Worm (Caenorhabditis elegans) whole organism, L1 larva: ENCODE results near the gene str-38.

Source experiments
- C16A3.4 ChIP-seq: fragments of 150-350 bp; optimal IDR thresholded peaks from 2 replicates; lab custom pipeline; 2014; ENCODE audit warnings: missing biosample characterization, missing genetic modification characterization
- C34B4.2 ChIP-seq: sonication (generic microtip); optimal IDR thresholded peaks from 2 replicates; lab custom pipeline; 2017; ENCODE audit warnings: mild to moderate bottlenecking, missing genetic modification characterization, missing compliant biosample characterization
- aha-1 ChIP-seq: fragments of 150-350 bp; optimal IDR thresholded peaks from 2 replicates; lab custom pipeline; 2014; ENCODE audit warnings: missing biosample characterization, missing genetic modification characterization
- alr-1 ChIP-seq: fragments of 200-800 bp; sonication (Bioruptor generic); optimal IDR thresholded peaks from 2 replicates; lab custom pipeline; 2018; ENCODE audit warnings: borderline replicate concordance, mild to moderate bottlenecking, missing genetic modification characterization, missing compliant biosample characterization
- ama-1 ChIP-seq: fragments of 150-350 bp; optimal IDR thresholded peaks from 2 replicates; lab custom pipeline; 2014
- blmp-1 ChIP-seq: fragments of 150-350 bp; optimal IDR thresholded peaks from 2 replicates; lab custom pipeline; 2014; ENCODE audit warnings: missing biosample characterization, missing genetic modification characterization
- ceh-63 ChIP-seq: fragments of 200-800 bp; sonication (Bioruptor generic); optimal IDR thresholded peaks from 2 replicates; lab custom pipeline; 2018; ENCODE audit warnings: mild to moderate bottlenecking, missing genetic modification characterization, missing compliant biosample characterization
- ceh-8 ChIP-seq: fragments of 200-800 bp; sonication (Bioruptor generic); optimal IDR thresholded peaks from 2 replicates; lab custom pipeline; 2018; ENCODE audit warnings: mild to moderate bottlenecking, missing genetic modification characterization, moderate library complexity, missing compliant biosample characterization
- ceh-88 ChIP-seq: fragments of 200-800 bp; sonication (Bioruptor generic); IDR thresholded peaks from 2 replicates; pipeline ENCODE4 v1.3.6; 2022; ENCODE audit warnings: missing genetic modification characterization, missing compliant biosample characterization
- ceh-90 ChIP-seq: sonication (generic microtip); optimal IDR thresholded peaks from 2 replicates; lab custom pipeline; 2016; ENCODE audit warnings: missing genetic modification characterization, missing compliant biosample characterization
- ces-1 ChIP-seq: fragments of 150-350 bp; optimal IDR thresholded peaks from 2 replicates; lab custom pipeline; 2014; ENCODE audit warnings: missing biosample characterization, missing genetic modification reagents, missing genetic modification characterization
- efl-1 ChIP-seq, 4 experiments: fragments of 150-350 bp; optimal IDR thresholded peaks in 3 of 4; peaks in 1 of 4; 1 replicate in 1 of 4; 2 replicates in 3 of 4; lab custom pipeline; 2014; ENCODE audit warnings: missing biosample characterization in 2 of 4, missing genetic modification characterization in 2 of 4, missing genetic modification reagents in 2 of 4
- efl-3 ChIP-seq: fragments of 200-800 bp; sonication (Bioruptor generic); optimal IDR thresholded peaks from 2 replicates; lab custom pipeline; 2018; ENCODE audit warnings: mild to moderate bottlenecking, missing genetic modification characterization, missing compliant biosample characterization
- egl-13 ChIP-seq: sonication (generic microtip); optimal IDR thresholded peaks from 2 replicates; lab custom pipeline; 2016; ENCODE audit warnings: missing genotype, missing genetic modification reagents, missing genetic modification characterization, missing compliant biosample characterization
- ets-5 ChIP-seq: fragments of 200-800 bp; sonication (Bioruptor generic); IDR thresholded peaks from 2 replicates; pipeline ENCODE4 v1.3.6; 2022; ENCODE audit warnings: missing genetic modification characterization, missing compliant biosample characterization
- fkh-4 ChIP-seq: sonication (generic microtip); optimal IDR thresholded peaks from 2 replicates; lab custom pipeline; 2016; ENCODE audit warnings: missing compliant biosample characterization, missing genetic modification characterization, borderline replicate concordance
- fkh-8 ChIP-seq: sonication (generic microtip); optimal IDR thresholded peaks from 2 replicates; lab custom pipeline; 2016; ENCODE audit warnings: mild to moderate bottlenecking, missing genetic modification characterization, missing compliant biosample characterization
- fos-1 ChIP-seq: fragments of 150-350 bp; optimal IDR thresholded peaks from 2 replicates; lab custom pipeline; 2014; ENCODE audit warnings: missing biosample characterization, missing genetic modification characterization
- hlh-17 ChIP-seq: fragments of 200-800 bp; sonication (Bioruptor generic); optimal IDR thresholded peaks from 2 replicates; lab custom pipeline; 2018; ENCODE audit warnings: missing genetic modification characterization, mild to moderate bottlenecking, missing compliant biosample characterization, moderate library complexity, borderline replicate concordance
- hpl-2 ChIP-seq: fragments of 150-350 bp; optimal IDR thresholded peaks from 2 replicates; lab custom pipeline; 2014; ENCODE audit warnings: missing biosample characterization, missing genetic modification reagents, missing genetic modification characterization
- irx-1 ChIP-seq: sonication (generic microtip); optimal IDR thresholded peaks from 2 replicates; lab custom pipeline; 2016; ENCODE audit warnings: missing genetic modification characterization, missing compliant biosample characterization
- jun-1 ChIP-seq: fragments of 150-350 bp; optimal IDR thresholded peaks from 2 replicates; lab custom pipeline; 2014; ENCODE audit warnings: missing biosample characterization, missing genetic modification reagents, missing genetic modification characterization
- lin-35 ChIP-seq, 2 experiments: fragments of 150-350 bp; optimal IDR thresholded peaks; 2 replicates each; lab custom pipeline; 2014; ENCODE audit warnings: missing biosample characterization in 2 of 2, missing genetic modification characterization in 2 of 2, missing genetic modification reagents in 2 of 2
- lin-39 ChIP-seq: fragments of 150-350 bp; optimal IDR thresholded peaks from 2 replicates; lab custom pipeline; 2014; ENCODE audit warnings: missing biosample characterization, missing genetic modification reagents, missing genetic modification characterization
- mdl-1 ChIP-seq, 2 experiments: fragments of 150-350 bp; optimal IDR thresholded peaks; 2 replicates each; lab custom pipeline; 2014 to 2017; ENCODE audit warnings: missing biosample characterization in 2 of 2, missing genetic modification characterization in 2 of 2, inconsistent platforms in 1 of 2
- mep-1 ChIP-seq: fragments of 150-350 bp; optimal IDR thresholded peaks from 2 replicates; lab custom pipeline; 2014; ENCODE audit warnings: missing biosample characterization, missing genetic modification characterization
- nhr-12 ChIP-seq: sonication (generic microtip); optimal IDR thresholded peaks from 2 replicates; lab custom pipeline; 2017; ENCODE audit warnings: missing biosample characterization, missing genetic modification characterization
- nhr-47 ChIP-seq: sonication (generic microtip); optimal IDR thresholded peaks from 2 replicates; lab custom pipeline; 2016; ENCODE audit warnings: mild to moderate bottlenecking, missing genetic modification characterization, moderate library complexity, missing compliant biosample characterization
- nhr-71 ChIP-seq: sonication (generic microtip); optimal IDR thresholded peaks from 2 replicates; lab custom pipeline; 2016; ENCODE audit warnings: mild to moderate bottlenecking, missing genetic modification characterization, moderate library complexity, missing compliant biosample characterization
- nhr-77 ChIP-seq: fragments of 150-350 bp; optimal IDR thresholded peaks from 2 replicates; lab custom pipeline; 2014; ENCODE audit warnings: missing biosample characterization, missing genetic modification characterization
- nhr-84 ChIP-seq: sonication (generic microtip); optimal IDR thresholded peaks from 2 replicates; lab custom pipeline; 2017; ENCODE audit warnings: missing biosample characterization, missing genetic modification characterization
- nhr-85 ChIP-seq: sonication (generic microtip); peaks from one replicate; lab custom pipeline; 2016; ENCODE audit warnings: missing genetic modification characterization, inconsistent platforms, missing compliant biosample characterization
- pag-3 ChIP-seq: sonication (generic microtip); optimal IDR thresholded peaks from 2 replicates; lab custom pipeline; 2017; ENCODE audit warnings: missing genetic modification characterization, mild to moderate bottlenecking, missing compliant biosample characterization, antibody characterized with exemption, borderline replicate concordance; ENCODE audit not compliant: insufficient read depth
- snpc-4 ChIP-seq: fragments of 150-350 bp; optimal IDR thresholded peaks from 2 replicates; lab custom pipeline; 2014; ENCODE audit warnings: missing biosample characterization, missing genetic modification characterization
- sox-4 ChIP-seq: sonication (generic microtip); optimal IDR thresholded peaks from 2 replicates; lab custom pipeline; 2016; ENCODE audit warnings: missing genetic modification characterization, missing compliant biosample characterization
- sptf-1 ChIP-seq: fragments of 150-350 bp; optimal IDR thresholded peaks from 2 replicates; lab custom pipeline; 2014; ENCODE audit warnings: missing biosample characterization, missing genetic modification characterization
- sup-37 ChIP-seq: fragments of 200-800 bp; sonication (Bioruptor generic); optimal IDR thresholded peaks from 2 replicates; lab custom pipeline; 2018; ENCODE audit warnings: mild to moderate bottlenecking, missing genetic modification characterization, missing compliant biosample characterization
- tlp-1 ChIP-seq: fragments of 150-350 bp; optimal IDR thresholded peaks from 2 replicates; lab custom pipeline; 2014; ENCODE audit warnings: missing biosample characterization, missing genetic modification characterization
- unc-30 ChIP-seq: sonication (generic microtip); optimal IDR thresholded peaks from 2 replicates; lab custom pipeline; 2017; ENCODE audit warnings: missing biosample characterization, missing genetic modification characterization
- unc-86 ChIP-seq: sonication (generic microtip); optimal IDR thresholded peaks from 2 replicates; lab custom pipeline; 2016; ENCODE audit warnings: missing genetic modification characterization, missing compliant biosample characterization
- zag-1 ChIP-seq: fragments of 150-350 bp; optimal IDR thresholded peaks from 2 replicates; lab custom pipeline; 2014; ENCODE audit warnings: missing biosample characterization, missing genetic modification characterization
- zip-4 ChIP-seq: fragments of 200-800 bp; sonication (Bioruptor generic); optimal IDR thresholded peaks from 2 replicates; lab custom pipeline; 2018; ENCODE audit warnings: mild to moderate bottlenecking, missing genetic modification characterization, moderate library complexity, missing compliant biosample characterization
- ztf-11 ChIP-seq, 2 experiments: sonication (generic microtip); optimal IDR thresholded peaks; 2 replicates each; lab custom pipeline; 2016 to 2017; ENCODE audit warnings: missing genetic modification characterization in 2 of 2, missing biosample characterization in 1 of 2, missing compliant biosample characterization in 1 of 2
- ztf-4 ChIP-seq: fragments of 150-350 bp; optimal IDR thresholded peaks from 2 replicates; lab custom pipeline; 2014; ENCODE audit warnings: missing biosample characterization, missing genetic modification characterization

The str-38 gene

DNA sequence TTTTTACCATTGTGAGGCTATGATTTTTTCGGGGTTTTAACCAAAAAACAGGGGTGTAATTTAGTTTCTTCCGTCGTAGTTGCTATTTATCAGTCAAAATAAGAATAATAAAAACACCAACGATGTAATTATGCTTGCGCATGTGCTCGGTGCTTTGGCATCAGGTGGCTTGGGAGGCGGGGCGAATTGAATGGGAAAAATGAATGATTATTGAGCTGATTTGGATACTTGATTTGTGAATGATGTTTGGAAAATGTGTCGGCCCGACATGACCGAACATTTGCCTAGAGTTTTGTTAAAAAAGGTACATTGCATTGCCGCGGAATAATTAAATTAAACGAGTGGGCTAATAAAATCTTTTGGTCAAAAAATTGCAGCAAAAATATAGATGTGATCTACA lies at the start of gene str-38:
TSS of gene str-38 (minus strand) at position 101 of the 400 bp plus-strand sequence.
- TF ChIP-seq ceh-88 (GFP tag; lab: Robert Waterston, UW) (no peak), ets-5 (GFP tag; lab: Robert Waterston, UW) (no peak), ceh-63 (GFP tag; lab: Kevin White, UChicago) (no peak), aha-1 (tag; lab: Kevin White, UChicago) (no peak), sup-37 (GFP tag; lab: Kevin White, UChicago) (no peak), tlp-1 (no peak), pag-3 (no peak), ceh-90 (tag; lab: Kevin White, UChicago) (no peak), ztf-4 (tag; lab: Kevin White, UChicago) (no peak), efl-3 (GFP tag; lab: Kevin White, UChicago) (no peak), sox-4 (tag; lab: Kevin White, UChicago) (no peak), mep-1 (tag; lab: Kevin White, UChicago) (no peak)

DNA sequence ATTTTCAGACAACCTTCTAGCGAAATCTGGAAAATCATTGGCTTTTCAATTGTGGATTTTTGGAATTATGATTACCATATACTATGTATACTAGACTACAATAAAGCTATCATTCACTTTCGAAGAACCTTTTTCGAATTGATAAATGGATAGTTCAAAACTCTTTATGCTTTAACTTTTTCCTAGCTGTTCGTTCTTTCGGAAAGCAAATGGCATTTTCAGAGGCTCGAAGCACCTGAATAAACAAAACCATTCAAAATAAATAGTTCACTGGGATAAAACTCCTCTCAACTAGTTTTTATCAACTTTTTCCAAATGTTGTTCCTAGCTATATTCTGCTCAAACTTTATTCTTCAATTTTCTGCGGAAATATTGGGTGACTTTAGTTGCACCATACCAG lies 49.0 kb upstream of the str-38 start, which contains the start of gene T26E4.2:
TSS of gene T26E4.2 (plus strand) at position 301 of the 400 bp plus-strand sequence.
- TF ChIP-seq snpc-4 (tag; lab: Kevin White, UChicago) (no peak), jun-1 (tag; lab: Kevin White, UChicago) (no peak), ces-1 (GFP tag; lab: Kevin White, UChicago) (no peak), zag-1 (tag; lab: Kevin White, UChicago) (no peak), ceh-63 (GFP tag; lab: Kevin White, UChicago) (no peak), fkh-4 (tag; lab: Kevin White, UChicago) (no peak), alr-1 (tag; lab: Kevin White, UChicago) (no peak), unc-86 (tag; lab: Kevin White, UChicago) (no peak), lin-39 (tag; lab: Kevin White, UChicago) (no peak), nhr-47 (tag; lab: Kevin White, UChicago) (no peak), ztf-11 (tag; optimal IDR thresholded peaks at IDR 0.05; lab: Kevin White, UChicago) (no peak), tlp-1 (no peak), mdl-1 (tag; optimal IDR thresholded peaks at IDR 0.05; lab: Kevin White, UChicago) (no peak), ama-1 (no peak), sptf-1 (tag; lab: Kevin White, UChicago) (no peak), irx-1 (tag; lab: Kevin White, UChicago) (no peak), nhr-84 (tag; lab: Kevin White, UChicago) (no peak), hpl-2 (GFP tag; lab: Kevin White, UChicago) (no peak), fos-1 (tag; lab: Kevin White, UChicago) (no peak)

ce11 chrV:15779128-15779729 lies 47.1 kb upstream of the str-38 start, which contains the start of the genes nhr-285 and irld-52:
nhr-285 (minus strand) TSS chrV:15779228.
irld-52 (plus strand) TSS chrV:15779679.
- TF ChIP-seq ces-1 (GFP tag; lab: Kevin White, UChicago) (no peak), unc-30 (no peak), mdl-1 (tag; optimal IDR thresholded peaks at IDR 0.05; lab: Kevin White, UChicago) (no peak), efl-1 (optimal IDR thresholded peaks at IDR 0.05; lab: Kevin White, UChicago) (no peak), efl-1 (GFP tag; optimal IDR thresholded peaks at IDR 0.05 in 1 of 2; lab: Kevin White, UChicago) (no peak)

DNA sequence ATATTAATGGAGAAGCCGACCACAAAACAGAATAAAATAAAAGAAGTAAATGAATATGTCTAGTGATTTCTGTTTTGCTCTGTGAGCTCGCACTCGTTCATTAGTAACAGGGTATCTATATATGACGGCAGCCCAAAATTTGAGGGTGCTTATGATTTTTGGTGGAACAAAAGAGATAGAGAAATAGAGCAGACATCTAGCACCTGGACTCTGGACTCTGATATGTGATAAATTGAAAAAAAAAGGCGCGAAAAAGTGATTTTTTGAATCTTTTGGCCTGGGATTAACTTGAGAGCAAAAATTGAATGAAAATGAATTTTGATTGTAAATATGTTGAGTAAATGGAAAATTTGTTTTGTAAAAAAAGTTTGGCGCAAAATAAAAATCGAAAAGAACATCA lies 44.5 kb upstream of the str-38 start, which contains the start of gene nhr-283:
TSS of gene nhr-283 (minus strand) at position 101 of the 400 bp plus-strand sequence.
- TF ChIP-seq fkh-8 (tag; lab: Kevin White, UChicago) (peak; percentile 24), fkh-4 (tag; lab: Kevin White, UChicago) (no peak)
- TF ChIP-seq, all 84 proteins: peak for 1

DNA sequence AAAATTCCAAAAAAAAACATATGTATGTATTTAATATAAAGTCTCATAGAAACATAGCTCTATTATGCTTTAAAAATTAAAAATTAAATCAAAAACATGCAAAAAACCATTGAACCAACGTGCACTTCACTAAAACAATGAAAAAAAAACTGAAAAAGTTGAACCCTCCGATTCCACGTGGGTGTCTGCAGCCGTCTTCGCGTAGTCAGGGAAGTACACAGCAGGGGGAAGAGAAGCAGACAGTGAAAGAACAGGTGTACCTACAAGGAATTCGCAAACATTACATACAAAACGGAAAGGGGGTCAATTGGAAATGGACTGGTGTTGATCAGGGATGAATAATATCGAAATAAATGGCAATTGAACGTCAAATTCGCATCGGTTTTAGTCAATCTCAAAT lies 41.8 kb upstream of the str-38 start:
- TF ChIP-seq fkh-4 (tag; lab: Kevin White, UChicago), result no peak
- no peak for TF ChIP-seq nhr-85 (tag; lab: Kevin White, UChicago)
- TF ChIP-seq nhr-12, result no peak
- no peak for TF ChIP-seq unc-86 (tag; lab: Kevin White, UChicago)
- no peak for TF ChIP-seq sptf-1 (tag; lab: Kevin White, UChicago)
- TF ChIP-seq nhr-77 (tag; lab: Kevin White, UChicago), result no peak
- TF ChIP-seq ceh-8 (GFP tag; lab: Kevin White, UChicago), result no peak
- no peak for TF ChIP-seq C34B4.2 (tag; lab: Kevin White, UChicago)
- TF ChIP-seq zip-4, result no peak
- TF ChIP-seq lin-35 (GFP tag; optimal IDR thresholded peaks at IDR 0.05; lab: Kevin White, UChicago), result no peak
- no peak for TF ChIP-seq jun-1 (tag; lab: Kevin White, UChicago)
- no peak for TF ChIP-seq egl-13 (tag; lab: Kevin White, UChicago)
- TF ChIP-seq C16A3.4 (tag; lab: Kevin White, UChicago), result no peak
- TF ChIP-seq hlh-17 (GFP tag; lab: Kevin White, UChicago), result no peak
- TF ChIP-seq ceh-63 (GFP tag; lab: Kevin White, UChicago), result no peak
- TF ChIP-seq blmp-1 (tag; lab: Kevin White, UChicago), result peak; percentile 18
- no peak for TF ChIP-seq nhr-71 (tag; lab: Kevin White, UChicago)
